Fruit fly (Drosophila melanogaster) whole organism: ENCODE data around the gene EMC3.

Source experiments
- Dll ChIP-seq: fragments of >200 bp; optimal IDR thresholded peaks from 2 replicates; lab custom pipeline; 2017
- EcR ChIP-seq, 2 experiments: fragments of >200 bp; optimal IDR thresholded peaks; 2 replicates each; lab custom pipeline; 2017; ENCODE audit warnings: missing biosample characterization in 2 of 2, missing genetic modification characterization in 2 of 2, missing genetic modification reagents in 2 of 2
- pan ChIP-seq: fragments of >200 bp; optimal IDR thresholded peaks from 2 replicates; lab custom pipeline; 2017
- psq ChIP-seq: fragments of >200 bp; optimal IDR thresholded peaks from 2 replicates; lab custom pipeline; 2017

DNA sequence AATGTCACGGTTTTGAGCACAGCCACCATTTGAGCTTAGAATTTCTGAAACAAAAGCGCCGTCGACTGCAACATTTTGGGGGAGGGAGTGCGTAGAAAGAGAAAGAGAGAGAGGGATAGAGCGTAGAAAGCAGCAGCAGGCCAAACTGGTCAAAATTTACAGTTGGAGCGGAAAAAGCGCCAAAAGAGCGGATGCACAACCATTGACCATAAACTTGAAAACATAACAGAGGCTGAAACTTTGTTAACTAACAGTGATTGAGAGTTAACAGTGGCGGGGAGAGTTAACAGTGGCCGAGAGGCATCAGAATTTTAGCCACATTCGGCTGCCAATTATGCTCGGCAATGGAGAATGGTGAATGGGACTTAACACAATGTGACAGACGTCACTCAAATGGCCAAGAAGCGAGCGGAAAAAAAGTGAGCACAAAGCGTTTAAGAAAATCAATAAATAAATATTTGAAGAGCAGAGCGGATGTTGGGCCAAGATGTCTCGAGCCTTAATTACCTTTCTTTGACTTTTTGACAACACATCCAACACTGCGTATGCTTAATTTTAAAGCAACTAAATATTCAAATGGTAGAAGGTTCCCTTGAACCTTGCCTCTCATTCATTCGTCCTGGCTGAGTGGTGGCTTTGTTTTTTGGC is 24.9 kb upstream of the EMC3 start:
- no peak for TF ChIP-seq psq (lab: Kevin White, UChicago)
- no peak for TF ChIP-seq EcR (GFP tag; optimal IDR thresholded peaks at IDR 0.05; lab: Kevin White, UChicago)
- no peak for TF ChIP-seq pan
- no peak for TF ChIP-seq Dll (lab: Kevin White, UChicago)
